Worm (Caenorhabditis elegans): ENCODE data around the gene F07G11.1.
"Not testable (repeated sequence)": the region's sequence is repeated elsewhere in the genome, so short reads cannot be mapped to it uniquely, and the experiment has no call there.

Gene F07G11.1

ce11 chrV:7297263-7297662 lies 9.9 kb upstream of the F07G11.1 start, which contains the start of gene srj-32:
srj-32 (minus strand) TSS chrV:7297363.
- TF ChIP-seq nhr-48 (tag; optimal IDR thresholded peaks at IDR 0.05): no peak
- TF ChIP-seq nhr-41 (GFP tag; IDR thresholded peaks at IDR 0.05): no peak
- TF ChIP-seq nhr-11 (tag; optimal IDR thresholded peaks at IDR 0.05): no peak
- TF ChIP-seq ama-1 (optimal IDR thresholded peaks at IDR 0.05): no peak

ce11 chrV:7298463-7298862 lies 8.7 kb upstream of the F07G11.1 start, which contains the start of gene F07G11.3:
F07G11.3 (plus strand) TSS chrV:7298763.
- TF ChIP-seq unc-62 (GFP tag; optimal IDR thresholded peaks at IDR 0.05 in 1 of 2): peak in 1 of 2 experiments; percentile 55
- no peak for TF ChIP-seq unc-62 (tag; optimal IDR thresholded peaks at IDR 0.05)
- TF ChIP-seq F49E8.2 (tag; optimal IDR thresholded peaks at IDR 0.05; ENCODE audit: borderline replicate concordance): no peak
- TF ChIP-seq Y75B8A.6 (GFP tag; IDR thresholded peaks at IDR 0.05): no peak

ce11 chrV:7304506-7304905 lies 2.7 kb upstream of the F07G11.1 start, which contains the start of gene F07G11.2:
F07G11.2 (plus strand) TSS chrV:7304806.
- TF ChIP-seq cey-2 (tag; optimal IDR thresholded peaks at IDR 0.05; ENCODE audit: borderline replicate concordance, insufficient read depth); nhr-25 (tag; optimal IDR thresholded peaks at IDR 0.05; ENCODE audit: borderline replicate concordance, insufficient read depth); ceh-82 (tag; optimal IDR thresholded peaks at IDR 0.05): not testable (repeated sequence)

ce11 chrV:7313233-7313632 lies 6.0 kb downstream of the F07G11.1 start, which contains the start of gene srx-6:
srx-6 (minus strand) TSS chrV:7313333.
- TF ChIP-seq lin-1 (GFP tag; IDR thresholded peaks at IDR 0.05) (no peak), Y105C5A.15 (GFP tag; IDR thresholded peaks at IDR 0.05) (no peak), zip-2 (tag; optimal IDR thresholded peaks at IDR 0.05) (no peak), hmg-1.1 (GFP tag; IDR thresholded peaks at IDR 0.05) (no peak), mdt-29 (GFP tag; IDR thresholded peaks at IDR 0.05) (no peak), nhr-111 (GFP tag; optimal IDR thresholded peaks at IDR 0.05) (no peak), nhr-11 (tag; optimal IDR thresholded peaks at IDR 0.05) (no peak), F10B5.3 (tag; optimal IDR thresholded peaks at IDR 0.05) (no peak), daf-8 (GFP tag; IDR thresholded peaks at IDR 0.05) (no peak), Y48G9A.11 (GFP tag; IDR thresholded peaks at IDR 0.05) (no peak), sdz-12 (GFP tag; optimal IDR thresholded peaks at IDR 0.05) (no peak), T26A8.4 (GFP tag; IDR thresholded peaks at IDR 0.05) (no peak), set-16 (GFP tag; IDR thresholded peaks at IDR 0.05) (no peak), zfp-3 (GFP tag; conservative IDR thresholded peaks at IDR 0.05) (no peak), daf-19 (GFP tag; conservative IDR thresholded peaks at IDR 0.05) (no peak), saeg-2 (GFP tag; IDR thresholded peaks at IDR 0.05) (no peak), php-3 (GFP tag; IDR thresholded peaks at IDR 0.05) (no peak)

- TF ChIP-seq daf-16 (GFP tag; optimal IDR thresholded peaks at IDR 0.05): no peak
- no peak for TF ChIP-seq daf-16 (tag; optimal IDR thresholded peaks at IDR 0.05)
- no peak for TF ChIP-seq nhr-25 (tag; optimal IDR thresholded peaks at IDR 0.05; ENCODE audit: borderline replicate concordance, insufficient read depth)
- TF ChIP-seq mxl-2 (GFP tag; conservative IDR thresholded peaks at IDR 0.05): no peak
- TF ChIP-seq lin-38 (GFP tag; IDR thresholded peaks at IDR 0.05): no peak
- TF ChIP-seq nhr-102 (tag; optimal IDR thresholded peaks at IDR 0.05): no peak
- no peak for TF ChIP-seq set-16 (GFP tag; IDR thresholded peaks at IDR 0.05)
- no peak for TF ChIP-seq F26F4.8 (GFP tag; conservative IDR thresholded peaks at IDR 0.05)
- no peak for TF ChIP-seq F37D6.2 (tag; optimal IDR thresholded peaks at IDR 0.05)
- TF ChIP-seq spr-1 (tag; optimal IDR thresholded peaks at IDR 0.05): no peak
- no peak for TF ChIP-seq lin-39 (tag; optimal IDR thresholded peaks at IDR 0.05)
- no peak for TF ChIP-seq unc-130 (GFP tag; optimal IDR thresholded peaks at IDR 0.05)
- TF ChIP-seq unc-39 (tag; optimal IDR thresholded peaks at IDR 0.05): no peak
- TF ChIP-seq saeg-2 (GFP tag; IDR thresholded peaks at IDR 0.05): no peak
- TF ChIP-seq lin-13 (GFP tag; optimal IDR thresholded peaks at IDR 0.05): no peak
- no peak for TF ChIP-seq ceh-44 (GFP tag; IDR thresholded peaks at IDR 0.05)
- TF ChIP-seq ceh-82 (tag; optimal IDR thresholded peaks at IDR 0.05): no peak
- no peak for TF ChIP-seq snpc-4 (tag; optimal IDR thresholded peaks at IDR 0.05)
- no peak for TF ChIP-seq F10B5.3 (tag; optimal IDR thresholded peaks at IDR 0.05)
- no peak for TF ChIP-seq snpc-1.2 (GFP tag; IDR thresholded peaks at IDR 0.05)
Observed at ce11 chrV:7320909-7321308, 13.7 kb downstream of the F07G11.1 start, which contains the start of gene lmd-4. lmd-4 (minus strand) TSS chrV:7321009.

Measured in whole organism, L4 larva.